Worm (Caenorhabditis elegans): ENCODE results near the gene usp-4.

- TF ChIP-seq W03F9.2 (tag; optimal IDR thresholded peaks at IDR 0.05) = peak; percentile 55
- TF ChIP-seq him-1 (tag; optimal IDR thresholded peaks at IDR 0.05) = peak; percentile 28
- no peak for TF ChIP-seq dao-5 (tag; optimal IDR thresholded peaks at IDR 0.05)
Measured at ce11 chrIV:6785873-6786272, 28.8 kb downstream of the usp-4 start.
